Fruit fly (Drosophila melanogaster) whole organism, embryonic: ENCODE measurements around the gene cbt.

Source experiments
- ATbp ChIP-seq: fragments of 200-800 bp; sonication (Bioruptor generic); optimal IDR thresholded peaks from 2 replicates; lab custom pipeline; 2017; ENCODE audit warnings: missing biosample characterization, mild to moderate bottlenecking, missing genetic modification characterization, missing genetic modification reagents
- CG10267 ChIP-seq: fragments of 200-800 bp; sonication (Bioruptor generic); optimal IDR thresholded peaks from 2 replicates; lab custom pipeline; 2018; ENCODE audit warnings: missing biosample characterization, mild to moderate bottlenecking, missing genetic modification characterization, moderate library complexity
- CG10979 ChIP-seq: fragments of 200-800 bp; sonication (Bioruptor generic); optimal IDR thresholded peaks from 2 replicates; lab custom pipeline; 2018; ENCODE audit warnings: missing biosample characterization, mild to moderate bottlenecking, missing genetic modification characterization, moderate library complexity
- CG12391 ChIP-seq: fragments of 200-800 bp; sonication (Bioruptor generic); optimal IDR thresholded peaks from 3 replicates; lab custom pipeline; 2018; ENCODE audit warnings: missing biosample characterization, mild to moderate bottlenecking, missing genetic modification characterization, moderate library complexity
- CG14710 ChIP-seq: fragments of 200-800 bp; sonication (Bioruptor generic); optimal IDR thresholded peaks from 3 replicates; lab custom pipeline; 2019; ENCODE audit warnings: missing biosample characterization, mild to moderate bottlenecking, missing genetic modification characterization, moderate library complexity
- CG18262 ChIP-seq: fragments of 200-800 bp; optimal IDR thresholded peaks from 3 replicates; lab custom pipeline; 2019; ENCODE audit warnings: missing biosample characterization, mild to moderate bottlenecking, missing genetic modification characterization, moderate library complexity
- CG18599 ChIP-seq: fragments of 200-800 bp; sonication (Bioruptor generic); optimal IDR thresholded peaks from 3 replicates; lab custom pipeline; 2017; ENCODE audit warnings: missing biosample characterization, missing genetic modification characterization, mild to moderate bottlenecking, moderate library complexity, missing genetic modification reagents
- CG30020 ChIP-seq: fragments of 200-800 bp; optimal IDR thresholded peaks from 2 replicates; lab custom pipeline; 2019; ENCODE audit warnings: missing biosample characterization, mild to moderate bottlenecking, missing genetic modification characterization, moderate library complexity
- CG30403 ChIP-seq: fragments of 200-800 bp; sonication (Bioruptor generic); optimal IDR thresholded peaks from 3 replicates; lab custom pipeline; 2016; ENCODE audit warnings: missing biosample characterization, missing genetic modification characterization
- CG30431 ChIP-seq: fragments of 200-800 bp; sonication (Bioruptor generic); optimal IDR thresholded peaks from 2 replicates; lab custom pipeline; 2017; ENCODE audit warnings: missing biosample characterization, missing genetic modification characterization
- CG6254 ChIP-seq: fragments of 200-800 bp; sonication (Bioruptor generic); optimal IDR thresholded peaks from 3 replicates; lab custom pipeline; 2017; ENCODE audit warnings: mild to moderate bottlenecking, missing biosample characterization, missing genetic modification reagents, missing genetic modification characterization
- CG7786 ChIP-seq: fragments of 200-800 bp; sonication (Bioruptor generic); optimal IDR thresholded peaks from 2 replicates; lab custom pipeline; 2016; ENCODE audit warnings: missing biosample characterization, missing genetic modification characterization
- CG9727 ChIP-seq: fragments of 200-800 bp; sonication (Bioruptor generic); optimal IDR thresholded peaks from 3 replicates; lab custom pipeline; 2017; ENCODE audit warnings: missing biosample characterization, mild to moderate bottlenecking, missing genetic modification characterization
- Drgx ChIP-seq: fragments of 200-800 bp; sonication (Bioruptor generic); IDR thresholded peaks from 2 replicates; pipeline ENCODE4 v1.3.6; 2022; ENCODE audit warnings: missing biosample characterization, missing genetic modification characterization
- E2f1 ChIP-seq: fragments of 200-800 bp; sonication (Bioruptor generic); IDR thresholded peaks from 2 replicates; pipeline ENCODE4 v1.3.6; 2022; ENCODE audit warnings: missing biosample characterization, missing genetic modification characterization
- Hsf ChIP-seq: fragments of 200-800 bp; sonication (Bioruptor generic); optimal IDR thresholded peaks from 3 replicates; lab custom pipeline; 2016; ENCODE audit warnings: missing biosample characterization, missing genetic modification characterization
- Ptx1 ChIP-seq: fragments of 200-800 bp; sonication (Bioruptor generic); IDR thresholded peaks from 2 replicates; pipeline ENCODE4 v1.3.6; 2022; ENCODE audit warnings: missing biosample characterization, missing genetic modification characterization
- Rx ChIP-seq: fragments of 200-800 bp; sonication (Bioruptor generic); IDR thresholded peaks from 2 replicates; pipeline ENCODE4 v1.3.6; 2022; ENCODE audit warnings: missing biosample characterization, missing genetic modification characterization
- Scr ChIP-seq: fragments of 200-800 bp; sonication (Bioruptor generic); IDR thresholded peaks from 2 replicates; pipeline ENCODE4 v1.3.6; 2022; ENCODE audit warnings: missing biosample characterization, missing genetic modification characterization; ENCODE audit not compliant: partially characterized antibody
- Xbp1 ChIP-seq: fragments of 200-800 bp; sonication (Bioruptor generic); optimal IDR thresholded peaks from 3 replicates; lab custom pipeline; 2016; ENCODE audit warnings: missing biosample characterization, mild to moderate bottlenecking, missing genetic modification characterization
- Xrp1 ChIP-seq: fragments of 200-800 bp; sonication (Bioruptor generic); IDR thresholded peaks from 2 replicates; pipeline ENCODE4 v1.3.6; 2022; ENCODE audit warnings: missing biosample characterization, missing genetic modification characterization
- ara ChIP-seq: fragments of 200-800 bp; sonication (Bioruptor generic); IDR thresholded peaks from 2 replicates; pipeline ENCODE4 v1.3.6; 2022; ENCODE audit warnings: missing biosample characterization, missing genetic modification characterization
- az2 ChIP-seq: fragments of 200-800 bp; sonication (Bioruptor generic); optimal IDR thresholded peaks from 3 replicates; lab custom pipeline; 2016; ENCODE audit warnings: missing biosample characterization, missing genetic modification characterization
- bcd ChIP-seq: fragments of 200-800 bp; sonication (Bioruptor generic); optimal IDR thresholded peaks from 2 replicates; lab custom pipeline; 2017; ENCODE audit warnings: missing biosample characterization, mild to moderate bottlenecking, missing genetic modification characterization
- btn ChIP-seq: fragments of 200-800 bp; sonication (Bioruptor generic); optimal IDR thresholded peaks from 2 replicates; lab custom pipeline; 2016; ENCODE audit warnings: missing biosample characterization, missing genetic modification characterization
- cas ChIP-seq: fragments of 200-800 bp; sonication (Bioruptor generic); IDR thresholded peaks from 2 replicates; pipeline ENCODE4 v1.3.6; 2022; ENCODE audit warnings: missing biosample characterization, missing genetic modification characterization
- ci ChIP-seq: fragments of 200-800 bp; sonication (Bioruptor generic); IDR thresholded peaks from 3 replicates; pipeline ENCODE4 v1.3.6; 2022; ENCODE audit warnings: missing biosample characterization, missing genetic modification characterization
- corto ChIP-seq: fragments of 200-800 bp; sonication (Bioruptor generic); optimal IDR thresholded peaks from 2 replicates; lab custom pipeline; 2016; ENCODE audit warnings: missing biosample characterization, mild to moderate bottlenecking, missing genetic modification characterization, moderate library complexity
- dati ChIP-seq: fragments of 200-800 bp; sonication (Bioruptor generic); IDR thresholded peaks from 2 replicates; pipeline ENCODE4 v1.3.6; 2022; ENCODE audit warnings: missing biosample characterization, missing genetic modification characterization
- ewg ChIP-seq: fragments of 200-800 bp; sonication (Bioruptor generic); optimal IDR thresholded peaks from 3 replicates; lab custom pipeline; 2017; ENCODE audit warnings: mild to moderate bottlenecking, missing biosample characterization, missing genetic modification reagents, missing genetic modification characterization
- fd64A ChIP-seq: fragments of 200-800 bp; sonication (Bioruptor generic); optimal IDR thresholded peaks from 3 replicates; lab custom pipeline; 2018; ENCODE audit warnings: missing biosample characterization, mild to moderate bottlenecking, missing genetic modification characterization
- jumu ChIP-seq: fragments of 200-800 bp; sonication (Bioruptor generic); optimal IDR thresholded peaks from 3 replicates; lab custom pipeline; 2016; ENCODE audit warnings: missing biosample characterization, missing genetic modification characterization
- nerfin-1 ChIP-seq: fragments of 200-800 bp; sonication (Bioruptor generic); optimal IDR thresholded peaks from 3 replicates; lab custom pipeline; 2019; ENCODE audit warnings: missing biosample characterization, mild to moderate bottlenecking, missing genetic modification characterization, moderate library complexity
- nom ChIP-seq: fragments of 200-800 bp; sonication (Bioruptor generic); optimal IDR thresholded peaks from 2 replicates; lab custom pipeline; 2017; ENCODE audit warnings: missing biosample characterization, missing genetic modification characterization, mild to moderate bottlenecking, moderate library complexity, missing genetic modification reagents
- prd ChIP-seq, 3 experiments: fragments of >200 bp in 2 of 3; fragments of 200-800 bp in 1 of 3; sonication (Bioruptor generic) in 1 of 3; optimal IDR thresholded peaks in 2 of 3; IDR thresholded peaks in 1 of 3; 2 replicates in 2 of 3; 3 replicates in 1 of 3; pipeline versions ENCODE4 v1.3.6 to Lab custom; 2017 to 2022; ENCODE audit warnings: missing biosample characterization in 1 of 3, missing genetic modification characterization in 1 of 3
- ranshi ChIP-seq: fragments of 200-800 bp; sonication (Bioruptor generic); IDR thresholded peaks from 2 replicates; pipeline ENCODE4 v1.3.6; 2022; ENCODE audit warnings: missing biosample characterization, missing genetic modification characterization
- schlank ChIP-seq: fragments of 200-800 bp; sonication (Bioruptor generic); optimal IDR thresholded peaks from 2 replicates; lab custom pipeline; 2018; ENCODE audit warnings: missing biosample characterization, mild to moderate bottlenecking, missing genetic modification characterization
- sisA ChIP-seq: fragments of 200-800 bp; sonication (Bioruptor generic); IDR thresholded peaks from 2 replicates; pipeline ENCODE4 v1.3.6; 2022; ENCODE audit warnings: missing biosample characterization, missing genetic modification characterization
- slbo ChIP-seq: fragments of 200-800 bp; sonication (Bioruptor generic); IDR thresholded peaks from 2 replicates; pipeline ENCODE4 v1.3.6; 2022; ENCODE audit warnings: missing biosample characterization, missing genetic modification characterization
- slp2 ChIP-seq: fragments of 200-800 bp; sonication (Bioruptor generic); optimal IDR thresholded peaks from 2 replicates; lab custom pipeline; 2016; ENCODE audit warnings: missing biosample characterization, missing genetic modification characterization
- tio ChIP-seq: fragments of 200-800 bp; sonication (Bioruptor generic); optimal IDR thresholded peaks from 2 replicates; lab custom pipeline; 2017; ENCODE audit warnings: missing biosample characterization, missing genetic modification characterization, inconsistent platforms
- vvl ChIP-seq: fragments of 200-800 bp; sonication (Bioruptor generic); IDR thresholded peaks from 2 replicates; pipeline ENCODE4 v1.3.6; 2022; ENCODE audit warnings: missing biosample characterization, missing genetic modification characterization
- zf30C ChIP-seq: fragments of 200-800 bp; sonication (Bioruptor generic); optimal IDR thresholded peaks from 3 replicates; lab custom pipeline; 2018; ENCODE audit warnings: missing biosample characterization, mild to moderate bottlenecking, missing genetic modification characterization

Gene cbt

DNA sequence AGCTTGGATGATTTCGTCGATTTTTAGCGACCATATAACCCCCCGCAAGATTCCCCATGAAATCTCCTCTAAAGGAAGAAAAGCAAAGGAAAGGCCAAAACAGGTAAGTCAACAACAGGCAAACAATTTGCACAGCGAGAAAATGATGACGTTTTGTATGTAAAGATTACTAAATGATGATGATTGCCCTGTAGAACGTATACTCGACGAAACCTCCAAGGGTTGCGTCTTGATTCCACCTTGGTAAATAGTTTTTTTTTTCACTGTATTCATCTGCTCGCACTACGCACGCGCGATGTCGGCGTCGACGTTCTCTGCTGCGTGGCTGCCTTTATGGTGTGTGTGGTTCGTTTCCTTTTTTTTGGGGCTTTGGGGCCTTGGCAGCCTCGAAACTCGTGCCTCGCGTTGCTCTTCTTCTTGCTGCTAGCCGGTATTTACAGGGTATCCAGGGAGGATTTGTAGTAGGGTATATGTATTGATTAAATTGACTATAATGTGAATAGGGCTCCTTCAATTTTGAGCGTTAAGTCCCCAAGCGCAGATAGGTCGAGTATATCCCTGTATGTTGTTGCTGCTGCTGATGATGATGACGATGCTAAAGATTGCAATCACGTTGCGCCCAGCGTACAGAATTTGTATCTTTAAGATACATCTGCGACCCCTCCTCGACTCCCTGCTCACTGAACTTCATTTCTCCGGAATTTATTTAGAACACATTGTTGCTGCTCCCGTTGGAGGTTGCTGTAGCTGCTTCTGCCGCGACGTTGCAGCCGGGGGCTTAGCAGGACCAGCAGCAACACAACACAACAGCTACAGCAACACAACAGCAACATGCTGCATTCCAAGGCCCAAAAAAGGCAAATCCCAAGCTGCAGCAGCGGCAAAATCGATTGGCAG lies 51.9 kb downstream of the cbt start (continued):
- TF ChIP-seq sisA (GFP tag; lab: Robert Waterston, UW) (peak; percentile 35), az2 (GFP tag; lab: Kevin White, UChicago) (peak; percentile 16), prd (optimal IDR thresholded peaks at IDR 0.05; lab: Kevin White, UChicago) (no peak), prd (GFP tag; IDR thresholded peaks at IDR 0.05; lab: Robert Waterston, UW) (peak; percentile 62), dati (GFP tag; lab: Robert Waterston, UW) (no peak), schlank (tag; lab: Kevin White, UChicago) (no peak), zf30C (peak; percentile 71), E2f1 (GFP tag; lab: Robert Waterston, UW) (0 out of 2 replicates have a peak, but pooled peaks have one; percentile 25), Drgx (GFP tag; lab: Robert Waterston, UW) (peak; percentile 93), ranshi (GFP tag; lab: Robert Waterston, UW) (0 out of 2 replicates have a peak, but pooled peaks have one; percentile 6), CG6254 (GFP tag; lab: Kevin White, UChicago) (peak; percentile 40), cas (no peak), Xbp1 (GFP tag; lab: Kevin White, UChicago) (peak; percentile 27), bcd (GFP tag; lab: Kevin White, UChicago) (peak; percentile 12), CG7786 (peak; percentile 43), Scr (GFP tag; lab: Robert Waterston, UW) (no peak), nerfin-1 (tag; lab: Kevin White, UChicago) (no peak), CG30020 (tag; lab: Kevin White, UChicago) (no peak), slp2 (GFP tag; lab: Kevin White, UChicago) (no peak), btn (GFP tag; lab: Kevin White, UChicago) (no peak), corto (GFP tag; lab: Kevin White, UChicago) (peak; percentile 92), ewg (GFP tag; lab: Kevin White, UChicago) (peak; percentile 20), vvl (peak; percentile 35; the same call in 1 of the 2 replicates), CG18599 (peak; percentile 23), CG14710 (peak; percentile 4), Rx (GFP tag; lab: Robert Waterston, UW) (0 out of 2 replicates have a peak, but pooled peaks have one; percentile 10), jumu (peak; percentile 23), nom (peak; percentile 94), ara (GFP tag; lab: Robert Waterston, UW) (peak; percentile 60), slbo (GFP tag; lab: Robert Waterston, UW) (peak; percentile 37), fd64A (GFP tag; lab: Kevin White, UChicago) (no peak), CG9727 (GFP tag; lab: Kevin White, UChicago) (peak; percentile 21), CG30431 (GFP tag; lab: Kevin White, UChicago) (peak; percentile 18), CG30403 (GFP tag; lab: Kevin White, UChicago) (peak; percentile 25), Ptx1 (GFP tag; lab: Robert Waterston, UW) (0 out of 2 replicates have a peak, but pooled peaks have one; percentile 24), CG18262 (tag; lab: Kevin White, UChicago) (peak; percentile 22), ATbp (peak; percentile 28), Hsf (peak; percentile 13), CG10267 (tag; lab: Kevin White, UChicago) (peak; percentile 3), CG10979 (tag; lab: Kevin White, UChicago) (peak; percentile 47), Xrp1 (GFP tag; lab: Robert Waterston, UW) (peak; percentile 71), CG12391 (tag; lab: Kevin White, UChicago) (peak; percentile 16), ci (GFP tag; lab: Robert Waterston, UW) (peak; percentile 66; the same call in 1 of the 3 replicates), tio (GFP tag; lab: Kevin White, UChicago) (peak; percentile 53)
- TF ChIP-seq, all 482 proteins: peak for 70
